Fruit fly (Drosophila melanogaster) whole organism, wandering third instar larva: ENCODE measurements around the gene CG32756.

Source experiments
- Dfd ChIP-seq: fragments of >200 bp; optimal IDR thresholded peaks from 2 replicates; lab custom pipeline; 2017; ENCODE audit warnings: missing biosample characterization, missing genetic modification characterization
- fru ChIP-seq: fragments of 200-800 bp; sonication (Bioruptor generic); optimal IDR thresholded peaks from 3 replicates; lab custom pipeline; 2016; ENCODE audit warnings: missing biosample characterization, mild to moderate bottlenecking, missing genetic modification characterization

- TF ChIP-seq fru (GFP tag; lab: Kevin White, UChicago) (peak; percentile 21), Dfd (GFP tag; lab: Kevin White, UChicago) (no peak)
Measured at dm6 chrX:5926718-5927117, 18.8 kb upstream of the CG32756 start.
